Fruit fly (Drosophila melanogaster) whole organism, embryonic: ENCODE data around the gene Rsph3.

Source experiments
- Antp ChIP-seq: fragments of 200-800 bp; sonication (Bioruptor generic); optimal IDR thresholded peaks from 3 replicates; lab custom pipeline; 2016; ENCODE audit warnings: missing biosample characterization, missing genetic modification characterization
- Blimp-1 ChIP-seq: fragments of 200-800 bp; sonication (Bioruptor generic); optimal IDR thresholded peaks from 3 replicates; lab custom pipeline; 2018; ENCODE audit warnings: missing biosample characterization, missing genetic modification characterization, mild to moderate bottlenecking, moderate library complexity, missing genetic modification reagents
- BtbVII ChIP-seq: fragments of 200-800 bp; sonication (Bioruptor generic); optimal IDR thresholded peaks from 3 replicates; lab custom pipeline; 2017; ENCODE audit warnings: missing biosample characterization, mild to moderate bottlenecking, missing genetic modification characterization
- CG11398 ChIP-seq: fragments of 200-800 bp; sonication (Bioruptor generic); optimal IDR thresholded peaks from 2 replicates; lab custom pipeline; 2016; ENCODE audit warnings: missing biosample characterization, missing genetic modification characterization
- CG12219 ChIP-seq: fragments of 200-800 bp; sonication (Bioruptor generic); optimal IDR thresholded peaks from 3 replicates; lab custom pipeline; 2018; ENCODE audit warnings: missing biosample characterization, mild to moderate bottlenecking, missing genetic modification characterization
- CG15269 ChIP-seq: fragments of 200-800 bp; sonication (Bioruptor generic); optimal IDR thresholded peaks from 2 replicates; lab custom pipeline; 2018; ENCODE audit warnings: missing biosample characterization, mild to moderate bottlenecking, missing genetic modification characterization, moderate library complexity
- CG2199 ChIP-seq: fragments of 200-800 bp; sonication (Bioruptor generic); IDR thresholded peaks from 3 replicates; pipeline ENCODE4 v1.3.6; 2022; ENCODE audit warnings: missing biosample characterization, missing genetic modification characterization
- CG34224 ChIP-seq: fragments of 200-800 bp; sonication (Bioruptor generic); IDR thresholded peaks from 3 replicates; pipeline ENCODE4 v1.3.6; 2022; ENCODE audit warnings: missing biosample characterization, missing genetic modification characterization; ENCODE audit not compliant: partially characterized antibody
- CG34422 ChIP-seq: fragments of 200-800 bp; sonication (Bioruptor generic); IDR thresholded peaks from 3 replicates; pipeline ENCODE4 v1.3.6; 2022; ENCODE audit warnings: missing biosample characterization, missing genetic modification characterization
- CG42726 ChIP-seq: fragments of 200-800 bp; sonication (Bioruptor generic); IDR thresholded peaks from 2 replicates; pipeline ENCODE4 v1.3.6; 2022; ENCODE audit warnings: missing biosample characterization, missing genetic modification characterization; ENCODE audit not compliant: partially characterized antibody
- CG4282 ChIP-seq: fragments of 200-800 bp; sonication (Bioruptor generic); optimal IDR thresholded peaks from 2 replicates; lab custom pipeline; 2016; ENCODE audit warnings: missing biosample characterization, missing genetic modification characterization
- CG4707 ChIP-seq: fragments of 200-800 bp; sonication (Bioruptor generic); optimal IDR thresholded peaks from 2 replicates; lab custom pipeline; 2018; ENCODE audit warnings: missing biosample characterization, mild to moderate bottlenecking, missing genetic modification characterization, moderate library complexity
- CTCF ChIP-seq: fragments of 200-800 bp; sonication (Bioruptor generic); optimal IDR thresholded peaks from 2 replicates; lab custom pipeline; 2017; ENCODE audit warnings: missing biosample characterization, mild to moderate bottlenecking, missing genetic modification characterization, moderate library complexity
- CrebB ChIP-seq: fragments of 200-800 bp; sonication (Bioruptor generic); optimal IDR thresholded peaks from 3 replicates; lab custom pipeline; 2018; ENCODE audit warnings: missing biosample characterization, mild to moderate bottlenecking, missing genetic modification characterization
- E2f2 ChIP-seq: fragments of 200-800 bp; sonication (Bioruptor generic); IDR thresholded peaks from 2 replicates; pipeline ENCODE4 v1.3.6; 2022; ENCODE audit warnings: missing biosample characterization, missing genetic modification characterization
- Ets97D ChIP-seq: fragments of 200-800 bp; sonication (Bioruptor generic); optimal IDR thresholded peaks from 3 replicates; lab custom pipeline; 2016; ENCODE audit warnings: missing biosample characterization, missing genetic modification characterization
- HLHmδ ChIP-seq: fragments of 200-800 bp; sonication (Bioruptor generic); optimal IDR thresholded peaks from 2 replicates; lab custom pipeline; 2018; ENCODE audit warnings: missing biosample characterization, mild to moderate bottlenecking, missing genetic modification characterization, moderate library complexity
- Hmx ChIP-seq: fragments of 200-800 bp; sonication (Bioruptor generic); optimal IDR thresholded peaks from 2 replicates; lab custom pipeline; 2016; ENCODE audit warnings: missing biosample characterization, missing genetic modification characterization
- Hr3 ChIP-seq: fragments of 200-800 bp; sonication (Bioruptor generic); optimal IDR thresholded peaks from 3 replicates; lab custom pipeline; 2016; ENCODE audit warnings: missing biosample characterization, missing genetic modification characterization
- Hsf ChIP-seq: fragments of 200-800 bp; sonication (Bioruptor generic); optimal IDR thresholded peaks from 3 replicates; lab custom pipeline; 2016; ENCODE audit warnings: missing biosample characterization, missing genetic modification characterization
- Kr ChIP-seq: fragments of 200-800 bp; sonication (Bioruptor generic); optimal IDR thresholded peaks from 2 replicates; lab custom pipeline; 2017; ENCODE audit warnings: missing biosample characterization, mild to moderate bottlenecking, missing genetic modification characterization
- Lpt ChIP-seq: fragments of >200 bp; optimal IDR thresholded peaks from 2 replicates; lab custom pipeline; 2018; ENCODE audit warnings: missing biosample characterization, missing genetic modification characterization
- Stat92E ChIP-seq, 3 experiments: fragments of >200 bp in 2 of 3; fragments of 200-800 bp in 1 of 3; sonication (Bioruptor generic) in 1 of 3; optimal IDR thresholded peaks; 2 replicates each; lab custom pipeline; 2017 to 2019; ENCODE audit warnings: missing biosample characterization in 3 of 3, missing genetic modification characterization in 3 of 3, mild to moderate bottlenecking in 1 of 3, moderate library complexity in 1 of 3
- Trl ChIP-seq, 3 experiments: fragments of >200 bp in 2 of 3; fragments of 200-800 bp in 1 of 3; sonication (Bioruptor generic) in 1 of 3; optimal IDR thresholded peaks; 2 replicates in 1 of 3; 3 replicates in 2 of 3; lab custom pipeline; 2016 to 2017; ENCODE audit warnings: missing biosample characterization in 1 of 3, missing genetic modification characterization in 1 of 3
- cas ChIP-seq: fragments of 200-800 bp; sonication (Bioruptor generic); IDR thresholded peaks from 2 replicates; pipeline ENCODE4 v1.3.6; 2022; ENCODE audit warnings: missing biosample characterization, missing genetic modification characterization
- cato ChIP-seq: fragments of 200-800 bp; sonication (Bioruptor generic); optimal IDR thresholded peaks from 2 replicates; lab custom pipeline; 2016; ENCODE audit warnings: missing biosample characterization, missing genetic modification characterization, borderline replicate concordance
- caup ChIP-seq: fragments of 200-800 bp; sonication (Bioruptor generic); optimal IDR thresholded peaks from 3 replicates; lab custom pipeline; 2017; ENCODE audit warnings: missing biosample characterization, mild to moderate bottlenecking, missing genetic modification characterization, moderate library complexity; ENCODE audit not compliant: severe bottlenecking
- cg ChIP-seq: fragments of 200-800 bp; sonication (Bioruptor generic); optimal IDR thresholded peaks from 3 replicates; lab custom pipeline; 2019; ENCODE audit warnings: missing biosample characterization, mild to moderate bottlenecking, missing genetic modification characterization, moderate library complexity
- chinmo ChIP-seq: fragments of 200-800 bp; sonication (Bioruptor generic); IDR thresholded peaks from 4 replicates; pipeline ENCODE4 v1.3.6; 2022; ENCODE audit warnings: missing biosample characterization, missing genetic modification characterization; ENCODE audit not compliant: partially characterized antibody
- chm ChIP-seq: fragments of 200-800 bp; sonication (Bioruptor generic); IDR thresholded peaks from 2 replicates; pipeline ENCODE4 v1.3.6; 2022; ENCODE audit warnings: missing biosample characterization, missing genetic modification characterization
- ci ChIP-seq: fragments of 200-800 bp; sonication (Bioruptor generic); IDR thresholded peaks from 3 replicates; pipeline ENCODE4 v1.3.6; 2022; ENCODE audit warnings: missing biosample characterization, missing genetic modification characterization
- crol ChIP-seq: fragments of 200-800 bp; sonication (Bioruptor generic); IDR thresholded peaks from 2 replicates; pipeline ENCODE4 v1.3.6; 2022; ENCODE audit warnings: missing biosample characterization, missing genetic modification characterization
- grn ChIP-seq: fragments of 200-800 bp; sonication (Bioruptor generic); optimal IDR thresholded peaks from 3 replicates; lab custom pipeline; 2017; ENCODE audit warnings: missing biosample characterization, missing genetic modification characterization
- insv ChIP-seq, 2 experiments: fragments of 200-800 bp; sonication (Bioruptor generic); optimal IDR thresholded peaks; 3 replicates each; lab custom pipeline; 2016 to 2018; ENCODE audit warnings: missing biosample characterization in 2 of 2, missing genetic modification characterization in 2 of 2
- kni ChIP-seq: fragments of 200-800 bp; sonication (Bioruptor generic); optimal IDR thresholded peaks from 3 replicates; lab custom pipeline; 2017; ENCODE audit warnings: mild to moderate bottlenecking, missing biosample characterization, missing genetic modification reagents, missing genetic modification characterization
- lab ChIP-seq: fragments of 200-800 bp; sonication (Bioruptor generic); optimal IDR thresholded peaks from 3 replicates; lab custom pipeline; 2017; ENCODE audit warnings: missing biosample characterization, missing genetic modification characterization, mild to moderate bottlenecking, moderate library complexity, missing genetic modification reagents
- oc ChIP-seq: fragments of 200-800 bp; sonication (Bioruptor generic); optimal IDR thresholded peaks from 2 replicates; lab custom pipeline; 2018; ENCODE audit warnings: missing biosample characterization, mild to moderate bottlenecking, missing genetic modification characterization, moderate library complexity
- pita ChIP-seq: fragments of 200-800 bp; sonication (Bioruptor generic); optimal IDR thresholded peaks from 2 replicates; lab custom pipeline; 2017; ENCODE audit warnings: missing biosample characterization, mild to moderate bottlenecking, missing genetic modification characterization
- pros ChIP-seq: fragments of 200-800 bp; sonication (Bioruptor generic); optimal IDR thresholded peaks from 3 replicates; lab custom pipeline; 2019; ENCODE audit warnings: missing biosample characterization, mild to moderate bottlenecking, missing genetic modification characterization, moderate library complexity
- sd ChIP-seq: fragments of 200-800 bp; sonication (Bioruptor generic); optimal IDR thresholded peaks from 3 replicates; lab custom pipeline; 2018; ENCODE audit warnings: missing biosample characterization, mild to moderate bottlenecking, missing genetic modification characterization, moderate library complexity
- sens ChIP-seq: fragments of 200-800 bp; sonication (Bioruptor generic); peaks from one replicate; lab custom pipeline; 2016; ENCODE audit warnings: missing biosample characterization, missing genetic modification characterization
- sqz ChIP-seq: fragments of 200-800 bp; sonication (Bioruptor generic); optimal IDR thresholded peaks from 3 replicates; lab custom pipeline; 2018; ENCODE audit warnings: missing biosample characterization, mild to moderate bottlenecking, missing genetic modification characterization
- stwl ChIP-seq: fragments of 200-800 bp; sonication (Bioruptor generic); optimal IDR thresholded peaks from 3 replicates; lab custom pipeline; 2018; ENCODE audit warnings: missing biosample characterization, mild to moderate bottlenecking, missing genetic modification characterization, moderate library complexity
- vvl ChIP-seq: fragments of 200-800 bp; sonication (Bioruptor generic); IDR thresholded peaks from 2 replicates; pipeline ENCODE4 v1.3.6; 2022; ENCODE audit warnings: missing biosample characterization, missing genetic modification characterization
- zen ChIP-seq: fragments of 200-800 bp; sonication (Bioruptor generic); optimal IDR thresholded peaks from 3 replicates; lab custom pipeline; 2018; ENCODE audit warnings: missing biosample characterization, mild to moderate bottlenecking, missing genetic modification characterization, moderate library complexity

Gene Rsph3

DNA sequence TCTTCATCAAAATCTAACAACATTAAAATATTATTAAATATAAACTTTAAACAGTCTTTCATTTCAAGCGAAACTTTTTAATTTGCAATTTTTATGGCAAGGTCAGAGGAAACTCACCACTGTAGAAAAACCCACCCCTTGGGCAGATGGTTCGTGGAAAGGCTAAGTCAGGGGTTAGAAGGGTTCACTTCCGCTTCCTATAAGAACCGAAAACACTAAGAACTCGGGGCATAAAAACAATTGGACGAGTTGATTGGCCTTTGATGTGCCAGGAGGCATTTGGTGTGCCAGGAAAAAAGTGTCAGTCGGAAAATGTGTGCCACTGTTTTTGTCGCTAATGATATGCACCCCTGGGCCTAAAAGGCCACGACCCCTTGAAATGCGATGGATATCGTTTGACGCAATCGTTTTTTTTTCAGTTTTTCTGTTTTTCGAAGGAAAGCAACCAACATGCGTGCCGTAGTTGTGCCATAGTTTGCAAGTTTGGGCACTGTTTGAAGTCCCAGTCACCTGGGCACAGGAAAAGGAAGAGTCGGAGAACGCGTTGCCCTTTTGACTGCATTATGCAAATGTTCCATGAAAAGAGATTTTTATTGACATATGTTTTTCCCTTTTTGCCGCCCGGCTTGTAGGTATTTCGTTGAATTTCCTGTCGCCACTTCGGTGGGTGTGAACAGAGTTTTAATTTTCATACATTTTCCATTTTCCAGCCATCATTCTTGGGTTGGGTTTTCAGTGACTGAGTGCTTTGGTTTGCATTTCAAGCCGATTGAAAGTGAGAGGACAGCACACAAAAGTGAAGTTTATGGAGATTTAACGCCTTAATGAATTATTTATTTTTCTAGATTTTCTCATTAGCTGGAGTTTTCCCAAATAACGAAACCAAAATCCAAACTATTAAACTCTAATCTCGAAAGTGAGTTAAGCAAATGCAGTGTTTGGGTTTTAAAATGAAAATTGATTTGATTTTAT, 21.9 kb upstream of the Rsph3 start:
- TF ChIP-seq insv (GFP tag; optimal IDR thresholded peaks at IDR 0.05; lab: Kevin White, UChicago) (peak; percentile 19 to 92), Kr (peak; percentile 98), CTCF (GFP tag; lab: Kevin White, UChicago) (peak; percentile 29), CG34224 (GFP tag; lab: Robert Waterston, UW) (no peak), ci (GFP tag; lab: Robert Waterston, UW) (0 out of 3 replicates have a peak, but pooled peaks have one; percentile 33), pita (GFP tag; lab: Kevin White, UChicago) (peak; percentile 10), CG2199 (GFP tag; lab: Robert Waterston, UW) (0 out of 3 replicates have a peak, but pooled peaks have one; percentile 44), zen (tag; lab: Kevin White, UChicago) (peak; percentile 4), E2f2 (GFP tag; lab: Robert Waterston, UW) (no peak), pros (GFP tag; lab: Kevin White, UChicago) (peak; percentile 71), Blimp-1 (GFP tag; lab: Kevin White, UChicago) (peak; percentile 96), Ets97D (GFP tag; lab: Kevin White, UChicago) (peak; percentile 66), CG4282 (GFP tag; lab: Kevin White, UChicago) (no peak), Lpt (GFP tag; lab: Kevin White, UChicago) (no peak), sqz (GFP tag; lab: Kevin White, UChicago) (peak; percentile 78), Hsf (GFP tag; lab: Kevin White, UChicago) (no peak), crol (GFP tag; lab: Robert Waterston, UW) (peak; percentile 23; the same call in 1 of the 2 replicates), HLHmδ (GFP tag; lab: Kevin White, UChicago) (no peak), CG11398 (GFP tag; lab: Kevin White, UChicago) (no peak), caup (GFP tag; lab: Kevin White, UChicago) (no peak), vvl (peak; percentile 77), kni (GFP tag; lab: Kevin White, UChicago) (peak; percentile 77), Hr3 (GFP tag; lab: Kevin White, UChicago) (no peak), cato (no peak), lab (GFP tag; lab: Kevin White, UChicago) (no peak), CG4707 (peak; percentile 15), CrebB (tag; lab: Kevin White, UChicago) (no peak), CG12219 (no peak), chm (peak; percentile 56; the same call in 1 of the 2 replicates), sens (GFP tag; lab: Kevin White, UChicago) (peak; percentile 80), BtbVII (GFP tag; lab: Kevin White, UChicago) (no peak), stwl (tag; lab: Kevin White, UChicago) (no peak)

DNA sequence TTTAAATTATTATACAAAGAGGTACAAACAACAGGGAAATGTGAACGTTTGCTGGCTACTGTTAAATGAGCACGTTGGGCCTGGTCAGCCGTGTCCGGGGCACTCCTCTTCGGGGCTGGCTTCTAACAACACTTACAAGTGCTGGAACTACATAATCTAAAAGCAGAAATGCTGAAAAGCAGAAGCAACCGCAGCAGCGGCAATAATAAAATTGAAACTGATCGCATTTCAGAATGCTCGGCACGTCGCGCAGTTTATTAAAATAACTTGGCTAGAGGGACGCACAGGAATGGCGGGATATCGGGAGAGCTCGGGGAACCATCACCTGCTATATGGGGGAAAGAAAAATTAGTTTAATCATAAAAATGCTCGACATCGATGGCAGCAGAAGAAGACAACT, 20.4 kb upstream of the Rsph3 start:
- TF ChIP-seq grn (no peak), Antp (GFP tag; lab: Kevin White, UChicago) (no peak), sens (GFP tag; lab: Kevin White, UChicago) (peak; percentile 4), kni (GFP tag; lab: Kevin White, UChicago) (peak; percentile 74), sd (peak; percentile 4), Blimp-1 (GFP tag; lab: Kevin White, UChicago) (peak; percentile 1), vvl (peak; percentile 85)

- TF ChIP-seq kni (GFP tag; lab: Kevin White, UChicago) (peak; percentile 39), CG2199 (GFP tag; lab: Robert Waterston, UW) (no peak), chinmo (GFP tag; lab: Robert Waterston, UW) (0 out of 4 replicates have a peak, but pooled peaks have one; percentile 63), cg (GFP tag; lab: Kevin White, UChicago) (peak; percentile 31), CG42726 (GFP tag; lab: Robert Waterston, UW) (no peak), oc (tag; lab: Kevin White, UChicago) (peak; percentile 21), cas (GFP tag; lab: Robert Waterston, UW) (no peak), Hmx (no peak), grn (peak; percentile 80), CG34422 (GFP tag; lab: Robert Waterston, UW) (no peak), CG15269 (tag; lab: Kevin White, UChicago) (peak; percentile 78), Stat92E (GFP tag; optimal IDR thresholded peaks at IDR 0.05; lab: Kevin White, UChicago) (no peak), Trl (optimal IDR thresholded peaks at IDR 0.05; lab: Kevin White, UChicago) (no peak), Trl (GFP tag; optimal IDR thresholded peaks at IDR 0.05; lab: Kevin White, UChicago) (no peak)
Measured at dm6 chr3L:6779398-6779797, 16.4 kb upstream of the Rsph3 start.
